Fruit fly (Drosophila melanogaster) Kc167 (cell line): Measurements from ENCODE around the gene CG3184.

ENCODE experiments used
- Sin3A ChIP-seq: fragments of >200 bp; optimal IDR thresholded peaks from 2 replicates; lab custom pipeline; 2018; ENCODE audit warnings: missing external identifiers
- h ChIP-seq: fragments of >200 bp; optimal IDR thresholded peaks from 3 replicates; lab custom pipeline; 2018; ENCODE audit warnings: missing external identifiers
- insv ChIP-seq: fragments of >200 bp; optimal IDR thresholded peaks from 3 replicates; lab custom pipeline; 2018; ENCODE audit warnings: missing external identifiers

dm6 chrX:6708580-6709199 is 20.1 kb upstream of the CG3184 start:
- no peak for TF ChIP-seq Sin3A
- TF ChIP-seq insv (lab: Kevin White, UChicago), result no peak
- no peak for TF ChIP-seq h (lab: Kevin White, UChicago)
